Fruit fly (Drosophila melanogaster) whole organism, embryonic: Measurements from ENCODE around the gene dbo.

Experiments
- Asciz ChIP-seq: fragments of 200-800 bp; sonication (Bioruptor generic); optimal IDR thresholded peaks from 2 replicates; lab custom pipeline; 2017; ENCODE audit warnings: missing biosample characterization, mild to moderate bottlenecking, missing genetic modification characterization, missing genetic modification reagents
- CG10979 ChIP-seq: fragments of 200-800 bp; sonication (Bioruptor generic); optimal IDR thresholded peaks from 2 replicates; lab custom pipeline; 2018; ENCODE audit warnings: missing biosample characterization, mild to moderate bottlenecking, missing genetic modification characterization, moderate library complexity
- CG11456 ChIP-seq: fragments of 200-800 bp; sonication (Bioruptor generic); IDR thresholded peaks from 3 replicates; pipeline ENCODE4 v1.3.6; 2022; ENCODE audit warnings: missing biosample characterization, missing genetic modification characterization
- CG12659 ChIP-seq: fragments of 200-800 bp; sonication (Bioruptor generic); optimal IDR thresholded peaks from 3 replicates; lab custom pipeline; 2017; ENCODE audit warnings: mild to moderate bottlenecking, missing biosample characterization, missing genetic modification reagents, missing genetic modification characterization
- CG12942 ChIP-seq: fragments of 200-800 bp; sonication (Bioruptor generic); optimal IDR thresholded peaks from 3 replicates; lab custom pipeline; 2016; ENCODE audit warnings: missing biosample characterization, missing genetic modification characterization
- CG13424 ChIP-seq: fragments of 200-800 bp; sonication (Bioruptor generic); optimal IDR thresholded peaks from 2 replicates; lab custom pipeline; 2019; ENCODE audit warnings: missing biosample characterization, mild to moderate bottlenecking, missing genetic modification characterization, moderate library complexity
- CG16779 ChIP-seq: fragments of 200-800 bp; sonication (Bioruptor generic); IDR thresholded peaks from 2 replicates; pipeline ENCODE4 v1.3.6; 2022; ENCODE audit warnings: missing biosample characterization, missing genetic modification characterization
- CG17186 ChIP-seq: fragments of 200-800 bp; sonication (Bioruptor generic); optimal IDR thresholded peaks from 3 replicates; lab custom pipeline; 2017; ENCODE audit warnings: missing biosample characterization, missing genetic modification reagents, missing genetic modification characterization
- CG17359 ChIP-seq: fragments of 200-800 bp; sonication (Bioruptor generic); optimal IDR thresholded peaks from 3 replicates; lab custom pipeline; 2018; ENCODE audit warnings: missing biosample characterization, mild to moderate bottlenecking, missing genetic modification characterization, moderate library complexity
- CG17568 ChIP-seq: fragments of 200-800 bp; sonication (Bioruptor generic); optimal IDR thresholded peaks from 2 replicates; lab custom pipeline; 2018; ENCODE audit warnings: missing biosample characterization, mild to moderate bottlenecking, missing genetic modification characterization, moderate library complexity
- CG2712 ChIP-seq: fragments of 200-800 bp; optimal IDR thresholded peaks from 3 replicates; lab custom pipeline; 2019; ENCODE audit warnings: missing biosample characterization, mild to moderate bottlenecking, missing genetic modification characterization, moderate library complexity
- CG30403 ChIP-seq: fragments of 200-800 bp; sonication (Bioruptor generic); optimal IDR thresholded peaks from 3 replicates; lab custom pipeline; 2016; ENCODE audit warnings: missing biosample characterization, missing genetic modification characterization
- CG3726 ChIP-seq: fragments of 200-800 bp; sonication (Bioruptor generic); IDR thresholded peaks from 3 replicates; pipeline ENCODE4, ENCODE4 v1.3.6; 2022; ENCODE audit warnings: missing biosample characterization, missing genetic modification characterization
- CG3995 ChIP-seq: fragments of 200-800 bp; sonication (Bioruptor generic); optimal IDR thresholded peaks from 3 replicates; lab custom pipeline; 2016; ENCODE audit warnings: missing biosample characterization, missing genetic modification characterization
- CG4360 ChIP-seq: fragments of 200-800 bp; sonication (Bioruptor generic); IDR thresholded peaks from 2 replicates; pipeline ENCODE4 v1.3.6; 2022; ENCODE audit warnings: missing biosample characterization, missing genetic modification characterization
- CG4820 ChIP-seq: fragments of 200-800 bp; sonication (Bioruptor generic); optimal IDR thresholded peaks from 3 replicates; lab custom pipeline; 2016; ENCODE audit warnings: missing biosample characterization, missing genetic modification characterization
- CG6683 ChIP-seq: fragments of 200-800 bp; sonication (Bioruptor generic); optimal IDR thresholded peaks from 2 replicates; lab custom pipeline; 2017; ENCODE audit warnings: missing biosample characterization, mild to moderate bottlenecking, missing genetic modification characterization, missing genetic modification reagents
- CG6813 ChIP-seq: fragments of 200-800 bp; sonication (Bioruptor generic); optimal IDR thresholded peaks from 2 replicates; lab custom pipeline; 2017; ENCODE audit warnings: missing biosample characterization, missing genetic modification characterization, mild to moderate bottlenecking, moderate library complexity, missing genetic modification reagents
- CG7928 ChIP-seq: fragments of 200-800 bp; sonication (Bioruptor generic); optimal IDR thresholded peaks from 2 replicates; lab custom pipeline; 2017; ENCODE audit warnings: missing biosample characterization, mild to moderate bottlenecking, missing genetic modification characterization
- CG7987 ChIP-seq: fragments of 200-800 bp; sonication (Bioruptor generic); optimal IDR thresholded peaks from 2 replicates; lab custom pipeline; 2018; ENCODE audit warnings: missing biosample characterization, mild to moderate bottlenecking, missing genetic modification characterization, moderate library complexity
- CG8290 ChIP-seq, 3 experiments: fragments of 200-800 bp; sonication (Bioruptor generic); optimal IDR thresholded peaks; 2 replicates each; lab custom pipeline; 2016 to 2019; ENCODE audit warnings: missing biosample characterization in 3 of 3, missing genetic modification characterization in 3 of 3, mild to moderate bottlenecking in 2 of 3, moderate library complexity in 1 of 3
- CG9797 ChIP-seq: fragments of 200-800 bp; sonication (Bioruptor generic); optimal IDR thresholded peaks from 3 replicates; lab custom pipeline; 2018; ENCODE audit warnings: missing biosample characterization, mild to moderate bottlenecking, missing genetic modification characterization
- CG9876 ChIP-seq: fragments of 200-800 bp; sonication (Bioruptor generic); optimal IDR thresholded peaks from 2 replicates; lab custom pipeline; 2016; ENCODE audit warnings: missing biosample characterization, missing genetic modification characterization
- D19A ChIP-seq: fragments of 200-800 bp; optimal IDR thresholded peaks from 3 replicates; lab custom pipeline; 2019; ENCODE audit warnings: missing biosample characterization, mild to moderate bottlenecking, missing genetic modification characterization, moderate library complexity
- Dad ChIP-seq: fragments of 200-800 bp; sonication (Bioruptor generic); optimal IDR thresholded peaks from 3 replicates; lab custom pipeline; 2016; ENCODE audit warnings: missing biosample characterization, missing genetic modification characterization
- E2f1 ChIP-seq: fragments of 200-800 bp; sonication (Bioruptor generic); IDR thresholded peaks from 2 replicates; pipeline ENCODE4 v1.3.6; 2022; ENCODE audit warnings: missing biosample characterization, missing genetic modification characterization
- E2f2 ChIP-seq: fragments of 200-800 bp; sonication (Bioruptor generic); IDR thresholded peaks from 2 replicates; pipeline ENCODE4 v1.3.6; 2022; ENCODE audit warnings: missing biosample characterization, missing genetic modification characterization
- Eip74EF ChIP-seq, 2 experiments: fragments of 200-800 bp in 1 of 2; fragments of >200 bp in 1 of 2; sonication (Bioruptor generic) in 1 of 2; optimal IDR thresholded peaks; 2 replicates each; lab custom pipeline; 2017 to 2019; ENCODE audit warnings: missing biosample characterization in 2 of 2, missing genetic modification characterization in 2 of 2, mild to moderate bottlenecking in 1 of 2, moderate library complexity in 1 of 2
- Ets97D ChIP-seq: fragments of 200-800 bp; sonication (Bioruptor generic); optimal IDR thresholded peaks from 3 replicates; lab custom pipeline; 2016; ENCODE audit warnings: missing biosample characterization, missing genetic modification characterization
- HLHmδ ChIP-seq: fragments of 200-800 bp; sonication (Bioruptor generic); optimal IDR thresholded peaks from 2 replicates; lab custom pipeline; 2018; ENCODE audit warnings: missing biosample characterization, mild to moderate bottlenecking, missing genetic modification characterization, moderate library complexity
- Hsf ChIP-seq: fragments of 200-800 bp; sonication (Bioruptor generic); optimal IDR thresholded peaks from 3 replicates; lab custom pipeline; 2016; ENCODE audit warnings: missing biosample characterization, missing genetic modification characterization
- Lhr ChIP-seq: fragments of 200-800 bp; sonication (Bioruptor generic); optimal IDR thresholded peaks from 3 replicates; lab custom pipeline; 2017; ENCODE audit warnings: mild to moderate bottlenecking, missing biosample characterization, missing genetic modification reagents, missing genetic modification characterization
- Lpt ChIP-seq: fragments of >200 bp; optimal IDR thresholded peaks from 2 replicates; lab custom pipeline; 2018; ENCODE audit warnings: missing biosample characterization, missing genetic modification characterization
- Scr ChIP-seq: fragments of 200-800 bp; sonication (Bioruptor generic); IDR thresholded peaks from 2 replicates; pipeline ENCODE4 v1.3.6; 2022; ENCODE audit warnings: missing biosample characterization, missing genetic modification characterization; ENCODE audit not compliant: partially characterized antibody
- Sox102F ChIP-seq: fragments of 200-800 bp; sonication (Bioruptor generic); optimal IDR thresholded peaks from 2 replicates; lab custom pipeline; 2018; ENCODE audit warnings: missing biosample characterization, mild to moderate bottlenecking, missing genetic modification characterization, moderate library complexity
- ash1 ChIP-seq: fragments of 200-800 bp; sonication (Bioruptor generic); optimal IDR thresholded peaks from 2 replicates; lab custom pipeline; 2018; ENCODE audit warnings: missing biosample characterization, mild to moderate bottlenecking, missing genetic modification characterization
- bowl ChIP-seq: fragments of 200-800 bp; sonication (Bioruptor generic); IDR thresholded peaks from 2 replicates; pipeline ENCODE4 v1.3.6; 2022; ENCODE audit warnings: missing biosample characterization, missing genetic modification characterization
- dati ChIP-seq: fragments of 200-800 bp; sonication (Bioruptor generic); IDR thresholded peaks from 2 replicates; pipeline ENCODE4 v1.3.6; 2022; ENCODE audit warnings: missing biosample characterization, missing genetic modification characterization
- grau ChIP-seq: fragments of 200-800 bp; optimal IDR thresholded peaks from 3 replicates; lab custom pipeline; 2019; ENCODE audit warnings: missing biosample characterization, mild to moderate bottlenecking, missing genetic modification characterization, moderate library complexity
- inv ChIP-seq: fragments of 200-800 bp; sonication (Bioruptor generic); IDR thresholded peaks from 2 replicates; pipeline ENCODE4 v1.3.6; 2022; ENCODE audit warnings: missing biosample characterization, missing genetic modification characterization; ENCODE audit not compliant: partially characterized antibody
- jumu ChIP-seq: fragments of 200-800 bp; sonication (Bioruptor generic); optimal IDR thresholded peaks from 3 replicates; lab custom pipeline; 2016; ENCODE audit warnings: missing biosample characterization, missing genetic modification characterization
- lab ChIP-seq: fragments of 200-800 bp; sonication (Bioruptor generic); optimal IDR thresholded peaks from 3 replicates; lab custom pipeline; 2017; ENCODE audit warnings: missing biosample characterization, missing genetic modification characterization, mild to moderate bottlenecking, moderate library complexity, missing genetic modification reagents
- mld ChIP-seq: fragments of 200-800 bp; sonication (Bioruptor generic); IDR thresholded peaks from 3 replicates; pipeline ENCODE4 v1.3.6; 2022; ENCODE audit warnings: missing biosample characterization, missing genetic modification characterization; ENCODE audit not compliant: partially characterized antibody
- nau ChIP-seq: fragments of 200-800 bp; sonication (Bioruptor generic); optimal IDR thresholded peaks from 3 replicates; lab custom pipeline; 2017; ENCODE audit warnings: missing biosample characterization, mild to moderate bottlenecking, missing genetic modification characterization, missing genetic modification reagents
- sim ChIP-seq: fragments of 200-800 bp; sonication (Bioruptor generic); IDR thresholded peaks from 2 replicates; pipeline ENCODE4 v1.3.6; 2022; ENCODE audit warnings: missing biosample characterization, missing genetic modification characterization
- so ChIP-seq: fragments of 200-800 bp; sonication (Bioruptor generic); IDR thresholded peaks from 3 replicates; pipeline ENCODE4 v1.3.6; 2022; ENCODE audit warnings: missing biosample characterization, missing genetic modification characterization
- sob ChIP-seq: fragments of 200-800 bp; sonication (Bioruptor generic); IDR thresholded peaks from 2 replicates; pipeline ENCODE4 v1.3.6; 2022; ENCODE audit warnings: missing biosample characterization, missing genetic modification characterization
- sug ChIP-seq: fragments of 200-800 bp; optimal IDR thresholded peaks from 2 replicates; lab custom pipeline; 2019; ENCODE audit warnings: missing biosample characterization, mild to moderate bottlenecking, missing genetic modification characterization, moderate library complexity
- tup ChIP-seq: fragments of 200-800 bp; sonication (Bioruptor generic); optimal IDR thresholded peaks from 2 replicates; lab custom pipeline; 2016; ENCODE audit warnings: missing biosample characterization, mild to moderate bottlenecking, missing genetic modification characterization, moderate library complexity
- vfl ChIP-seq: fragments of 200-800 bp; sonication (Bioruptor generic); optimal IDR thresholded peaks from 2 replicates; lab custom pipeline; 2016; ENCODE audit warnings: missing biosample characterization, missing genetic modification characterization
- zf30C ChIP-seq: fragments of 200-800 bp; sonication (Bioruptor generic); optimal IDR thresholded peaks from 3 replicates; lab custom pipeline; 2018; ENCODE audit warnings: missing biosample characterization, mild to moderate bottlenecking, missing genetic modification characterization

Gene dbo

dm6 chr3L:15826347-15826984 is at the start of gene dbo, which contains the start of gene DCP2 (continued):
- TF ChIP-seq vfl (GFP tag; lab: Kevin White, UChicago) (peak; percentile 21), CG11456 (GFP tag; lab: Robert Waterston, UW) (peak; percentile 84; the same call in 2 of the 3 replicates), CG3726 (GFP tag; lab: Robert Waterston, UW) (no peak), E2f2 (peak; percentile 30; the same call in 1 of the 2 replicates), tup (no peak), HLHmδ (GFP tag; lab: Kevin White, UChicago) (no peak), Eip74EF (GFP tag; optimal IDR thresholded peaks at IDR 0.05; lab: Kevin White, UChicago) (no peak), ash1 (no peak), CG6683 (no peak), CG8290 (GFP tag; optimal IDR thresholded peaks at IDR 0.05; lab: Kevin White, UChicago) (no peak), CG8290 (tag; optimal IDR thresholded peaks at IDR 0.05; lab: Kevin White, UChicago) (peak in 1 of 2 experiments; percentile 52), sug (tag; lab: Kevin White, UChicago) (peak; percentile 72), CG2712 (tag; lab: Kevin White, UChicago) (peak; percentile 76), Lhr (GFP tag; lab: Kevin White, UChicago) (peak; percentile 21), sob (GFP tag; lab: Robert Waterston, UW) (peak; percentile 79), Ets97D (GFP tag; lab: Kevin White, UChicago) (no peak), Asciz (no peak), Dad (peak; percentile 27), CG13424 (tag; lab: Kevin White, UChicago) (peak; percentile 78), mld (peak; percentile 77; the same call in 2 of the 3 replicates), CG17568 (no peak), Sox102F (peak; percentile 70), bowl (no peak), CG4360 (no peak), CG3995 (GFP tag; lab: Kevin White, UChicago) (peak; percentile 80), inv (GFP tag; lab: Robert Waterston, UW) (peak; percentile 80), so (GFP tag; lab: Robert Waterston, UW) (0 out of 3 replicates have a peak, but pooled peaks have one; percentile 27), CG17186 (GFP tag; lab: Kevin White, UChicago) (no peak), sim (GFP tag; lab: Robert Waterston, UW) (no peak), CG7928 (GFP tag; lab: Kevin White, UChicago) (peak; percentile 87), nau (no peak), Scr (GFP tag; lab: Robert Waterston, UW) (peak; percentile 90), CG7987 (no peak), CG12942 (peak; percentile 5), CG30403 (peak; percentile 70), E2f1 (GFP tag; lab: Robert Waterston, UW) (peak; percentile 74), jumu (GFP tag; lab: Kevin White, UChicago) (peak; percentile 44)

- TF ChIP-seq CG2712 (tag; lab: Kevin White, UChicago) (peak; percentile 52), lab (no peak), CG12659 (GFP tag; lab: Kevin White, UChicago) (no peak), zf30C (GFP tag; lab: Kevin White, UChicago) (peak; percentile 29), CG9876 (GFP tag; lab: Kevin White, UChicago) (no peak), Lpt (no peak), CG4820 (GFP tag; lab: Kevin White, UChicago) (no peak), CG7987 (no peak), CG17359 (tag; lab: Kevin White, UChicago) (no peak), D19A (tag; lab: Kevin White, UChicago) (peak; percentile 7), CG6813 (GFP tag; lab: Kevin White, UChicago) (no peak), Hsf (GFP tag; lab: Kevin White, UChicago) (no peak), dati (GFP tag; lab: Robert Waterston, UW) (no peak), grau (tag; lab: Kevin White, UChicago) (peak; percentile 8), CG9797 (GFP tag; lab: Kevin White, UChicago) (no peak), CG10979 (tag; lab: Kevin White, UChicago) (peak; percentile 50), CG16779 (GFP tag; lab: Robert Waterston, UW) (no peak)
Measured at dm6 chr3L:15777383-15777782, 49.3 kb upstream of the dbo start.
